Fruit fly (Drosophila melanogaster): ENCODE results near the gene CG1233.

- no peak for TF ChIP-seq cnc (optimal IDR thresholded peaks at IDR 0.05)
- no peak for TF ChIP-seq Crg-1 (GFP tag; optimal IDR thresholded peaks at IDR 0.05)
- TF ChIP-seq kay (GFP tag; ENCODE audit: borderline replicate concordance), result no peak
- TF ChIP-seq Clk (GFP tag; optimal IDR thresholded peaks at IDR 0.05), result no peak
- TF ChIP-seq bab1 (GFP tag; optimal IDR thresholded peaks at IDR 0.05), result no peak
- no peak for TF ChIP-seq toe (GFP tag; optimal IDR thresholded peaks at IDR 0.05)
- no peak for TF ChIP-seq CG14711 (tag; optimal IDR thresholded peaks at IDR 0.05)
- TF ChIP-seq CG1620 (GFP tag; optimal IDR thresholded peaks at IDR 0.05), result no peak
- TF ChIP-seq CG33017 (tag; optimal IDR thresholded peaks at IDR 0.05), result no peak
- no peak for TF ChIP-seq CG5204 (GFP tag; optimal IDR thresholded peaks at IDR 0.05)
These were observed 3.6 kb upstream of the CG1233 start, which contains the start of gene Roc1b for dm6 chr3L:357681-358080.
